Fruit fly (Drosophila melanogaster): ENCODE measurements around the gene CG45544.

DNA sequence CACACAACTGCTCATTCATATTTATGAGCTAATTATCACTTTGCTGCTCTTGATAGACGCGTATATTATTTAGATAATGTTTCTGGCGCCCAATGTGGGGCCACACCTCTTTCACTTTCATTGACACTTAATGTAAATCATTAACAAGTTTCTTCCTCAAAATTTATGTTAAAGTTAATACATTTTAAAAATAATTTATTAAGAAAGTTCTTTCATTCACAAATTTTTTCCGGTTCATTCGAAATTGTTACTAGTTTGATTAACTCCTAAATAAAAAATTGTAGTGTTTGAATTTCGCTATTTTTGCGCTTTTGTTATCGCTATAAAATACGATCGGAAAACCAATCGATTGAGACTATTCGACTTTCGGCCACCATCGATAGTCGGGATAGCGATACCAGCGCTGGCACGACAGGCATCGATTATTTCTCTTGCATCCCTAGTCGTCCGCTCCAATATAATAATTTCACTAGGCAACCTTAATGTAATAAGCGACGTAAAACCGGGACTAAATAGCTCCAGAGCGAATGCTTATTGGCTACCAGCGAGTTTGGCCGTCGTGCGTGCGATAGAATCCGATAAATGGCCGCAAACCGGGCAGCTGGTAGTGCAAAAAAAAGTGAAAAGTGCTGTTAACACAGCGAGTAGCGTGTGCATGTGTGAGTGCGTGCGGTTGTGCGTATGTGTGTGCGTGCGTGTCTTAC lies 27.4 kb upstream of the CG45544 start, which contains the start of gene Usp1:
- TF ChIP-seq psq (optimal IDR thresholded peaks at IDR 0.05) = no peak
- TF ChIP-seq pan (optimal IDR thresholded peaks at IDR 0.05) = peak; percentile 9
- TF ChIP-seq Dll (optimal IDR thresholded peaks at IDR 0.05) = no peak
- TF ChIP-seq usp (GFP tag; optimal IDR thresholded peaks at IDR 0.05) = no peak
- no peak for TF ChIP-seq EcR (GFP tag; optimal IDR thresholded peaks at IDR 0.05)
- no peak for TF ChIP-seq CG8478 (optimal IDR thresholded peaks at IDR 0.05)

All from whole organism.